Worm (Caenorhabditis elegans) whole organism, midembryonic: ENCODE data around the gene B0252.11.

Source experiments
- T22C8.4 ChIP-seq: fragments of 200-800 bp; sonication (Bioruptor generic); IDR thresholded peaks from 2 replicates; pipeline ENCODE4 v1.3.6; 2022; ENCODE audit warnings: missing genetic modification characterization, missing compliant biosample characterization
- cog-1 ChIP-seq: sonication (generic microtip); optimal IDR thresholded peaks from 2 replicates; lab custom pipeline; 2016; ENCODE audit warnings: missing genetic modification characterization, missing compliant biosample characterization
- flt-1 ChIP-seq: fragments of 200-800 bp; sonication (Bioruptor generic); IDR thresholded peaks from 2 replicates; pipeline ENCODE4 v1.3.6; 2022; ENCODE audit warnings: missing genetic modification characterization, missing compliant biosample characterization
- klf-2 ChIP-seq: fragments of 200-800 bp; sonication (Bioruptor generic); conservative IDR thresholded peaks from 2 replicates; pipeline ENCODE4 v1.3.6; 2022; ENCODE audit warnings: missing genetic modification reagents, missing genetic modification characterization, missing compliant biosample characterization
- med-1 ChIP-seq: sonication (generic microtip); optimal IDR thresholded peaks from 2 replicates; lab custom pipeline; 2017; ENCODE audit warnings: missing genetic modification characterization, mild to moderate bottlenecking, missing compliant biosample characterization, antibody characterized with exemption, missing genetic modification reagents; ENCODE audit not compliant: insufficient read depth
- ref-1 ChIP-seq: fragments of 200-800 bp; sonication (Bioruptor generic); conservative IDR thresholded peaks from 2 replicates; pipeline ENCODE4 v1.3.6; 2022; ENCODE audit warnings: missing genetic modification reagents, missing genetic modification characterization, missing compliant biosample characterization
- tab-1 ChIP-seq: fragments of 200-800 bp; sonication (Bioruptor generic); IDR thresholded peaks from 2 replicates; pipeline ENCODE4 v1.3.6; 2022; ENCODE audit warnings: missing genetic modification characterization, missing compliant biosample characterization
- ztf-23 ChIP-seq: fragments of 200-800 bp; sonication (Bioruptor generic); IDR thresholded peaks from 2 replicates; pipeline ENCODE4 v1.3.6; 2022; ENCODE audit warnings: missing genetic modification reagents, missing genetic modification characterization, missing compliant biosample characterization
- ztf-29 ChIP-seq: fragments of 200-800 bp; sonication (Bioruptor generic); IDR thresholded peaks from 2 replicates; pipeline ENCODE4 v1.3.6; 2022; ENCODE audit warnings: missing genetic modification reagents, missing genetic modification characterization, missing compliant biosample characterization

Gene B0252.11

ce11 chrII:6888661-6889579, 28.7 kb downstream of the B0252.11 start:
- no peak for TF ChIP-seq ztf-23 (GFP tag; lab: Robert Waterston, UW)
- no peak for TF ChIP-seq ref-1 (GFP tag; lab: Robert Waterston, UW)
- no peak for TF ChIP-seq cog-1 (tag; lab: Kevin White, UChicago)
- no peak for TF ChIP-seq tab-1 (GFP tag; lab: Robert Waterston, UW)
- TF ChIP-seq ztf-29 (GFP tag; lab: Robert Waterston, UW), result no peak
- no peak for TF ChIP-seq flt-1 (GFP tag; lab: Robert Waterston, UW)
- TF ChIP-seq klf-2, result no peak
- TF ChIP-seq med-1 (GFP tag; lab: Kevin White, UChicago), result no peak
- TF ChIP-seq T22C8.4, result no peak

ce11 chrII:6888211-6888610, 29.4 kb downstream of the B0252.11 start:
- TF ChIP-seq med-1 (GFP tag; lab: Kevin White, UChicago) (no peak), klf-2 (no peak), flt-1 (GFP tag; lab: Robert Waterston, UW) (no peak), ztf-23 (GFP tag; lab: Robert Waterston, UW) (no peak)

- TF ChIP-seq cog-1 (tag; lab: Kevin White, UChicago) (no peak), klf-2 (no peak), tab-1 (GFP tag; lab: Robert Waterston, UW) (no peak), ztf-23 (GFP tag; lab: Robert Waterston, UW) (no peak), flt-1 (GFP tag; lab: Robert Waterston, UW) (no peak), ztf-29 (GFP tag; lab: Robert Waterston, UW) (no peak), ref-1 (GFP tag; lab: Robert Waterston, UW) (no peak), med-1 (GFP tag; lab: Kevin White, UChicago) (no peak), T22C8.4 (no peak)
Measured at ce11 chrII:6887319-6888005, 30.1 kb downstream of the B0252.11 start, which contains the start of gene pmp-2. pmp-2 (minus strand) TSS chrII:6887805.

- TF ChIP-seq T22C8.4, result no peak
- no peak for TF ChIP-seq ztf-23 (GFP tag; lab: Robert Waterston, UW)
- TF ChIP-seq med-1 (GFP tag; lab: Kevin White, UChicago), result no peak
- no peak for TF ChIP-seq tab-1 (GFP tag; lab: Robert Waterston, UW)
- TF ChIP-seq ref-1 (GFP tag; lab: Robert Waterston, UW), result no peak
- no peak for TF ChIP-seq ztf-29 (GFP tag; lab: Robert Waterston, UW)
- TF ChIP-seq flt-1 (GFP tag; lab: Robert Waterston, UW), result no peak
- TF ChIP-seq klf-2, result no peak
- no peak for TF ChIP-seq cog-1 (tag; lab: Kevin White, UChicago)
Measured at ce11 chrII:6884568-6884967, 33.0 kb downstream of the B0252.11 start.

ce11 chrII:6883716-6884115, 33.9 kb downstream of the B0252.11 start, which contains the start of gene pmp-1:
pmp-1 (minus strand) TSS chrII:6883754.
- no peak for TF ChIP-seq cog-1 (tag; lab: Kevin White, UChicago)
- TF ChIP-seq ztf-29 (GFP tag; lab: Robert Waterston, UW), result no peak
- no peak for TF ChIP-seq tab-1 (GFP tag; lab: Robert Waterston, UW)
- no peak for TF ChIP-seq med-1 (GFP tag; lab: Kevin White, UChicago)
- TF ChIP-seq ztf-23 (GFP tag; lab: Robert Waterston, UW), result no peak
- TF ChIP-seq klf-2, result no peak
- TF ChIP-seq flt-1 (GFP tag; lab: Robert Waterston, UW), result no peak
- TF ChIP-seq ref-1 (GFP tag; lab: Robert Waterston, UW), result no peak
- no peak for TF ChIP-seq T22C8.4

- TF ChIP-seq klf-2 (no peak), med-1 (GFP tag; lab: Kevin White, UChicago) (no peak), ref-1 (GFP tag; lab: Robert Waterston, UW) (no peak)
Measured at ce11 chrII:6882335-6882734, 35.3 kb downstream of the B0252.11 start.

ce11 chrII:6880067-6880466, 37.5 kb downstream of the B0252.11 start, which contains the start of gene C44B7.7:
C44B7.7 (minus strand) TSS chrII:6880167.
- TF ChIP-seq klf-2, result no peak
- TF ChIP-seq cog-1 (tag; lab: Kevin White, UChicago), result no peak
- no peak for TF ChIP-seq tab-1 (GFP tag; lab: Robert Waterston, UW)
- TF ChIP-seq ztf-23 (GFP tag; lab: Robert Waterston, UW), result no peak
- TF ChIP-seq ztf-29 (GFP tag; lab: Robert Waterston, UW), result no peak
- no peak for TF ChIP-seq T22C8.4
- TF ChIP-seq ref-1 (GFP tag; lab: Robert Waterston, UW), result no peak
- TF ChIP-seq flt-1 (GFP tag; lab: Robert Waterston, UW), result no peak
- TF ChIP-seq med-1 (GFP tag; lab: Kevin White, UChicago), result no peak

- TF ChIP-seq cog-1 (tag; lab: Kevin White, UChicago) (no peak), ref-1 (GFP tag; lab: Robert Waterston, UW) (no peak), ztf-23 (GFP tag; lab: Robert Waterston, UW) (no peak)
Measured at ce11 chrII:6877881-6878280, 39.7 kb downstream of the B0252.11 start.

ce11 chrII:6876957-6877356, 40.7 kb downstream of the B0252.11 start, which contains the start of gene slc-36.5:
slc-36.5 (minus strand) TSS chrII:6877057.
- TF ChIP-seq med-1 (GFP tag; lab: Kevin White, UChicago), result no peak
- TF ChIP-seq cog-1 (tag; lab: Kevin White, UChicago), result no peak
- no peak for TF ChIP-seq ztf-29 (GFP tag; lab: Robert Waterston, UW)
- TF ChIP-seq tab-1 (GFP tag; lab: Robert Waterston, UW), result no peak
- no peak for TF ChIP-seq T22C8.4
- no peak for TF ChIP-seq ztf-23 (GFP tag; lab: Robert Waterston, UW)
- TF ChIP-seq ref-1 (GFP tag; lab: Robert Waterston, UW), result no peak
- TF ChIP-seq flt-1 (GFP tag; lab: Robert Waterston, UW), result no peak
- TF ChIP-seq klf-2, result no peak
